Worm (Caenorhabditis elegans) whole organism, L4 larva: ENCODE results near the gene gid-7.

Experiments used
- daf-12 ChIP-seq: fragments of 150-350 bp; optimal IDR thresholded peaks from 2 replicates; lab custom pipeline; 2014; ENCODE audit warnings: missing biosample characterization, missing genetic modification reagents, missing genetic modification characterization
- dpl-1 ChIP-seq: fragments of 150-350 bp; optimal IDR thresholded peaks from 2 replicates; lab custom pipeline; 2014; ENCODE audit warnings: missing biosample characterization, missing genetic modification reagents, missing genetic modification characterization
- lin-15B ChIP-seq: fragments of 150-350 bp; sonication (generic microtip); optimal IDR thresholded peaks from 3 replicates; lab custom pipeline; 2014; ENCODE audit warnings: missing biosample characterization, missing genetic modification characterization
- php-3 ChIP-seq: fragments of 200-800 bp; sonication (Bioruptor generic); IDR thresholded peaks from 2 replicates; pipeline ENCODE4 v1.3.6; 2022; ENCODE audit warnings: missing genetic modification reagents, missing genetic modification characterization, missing compliant biosample characterization

ce11 chrV:3768270-3768669, 11.4 kb upstream of the gid-7 start, which contains the start of gene R08E5.4:
- TF ChIP-seq dpl-1 (GFP tag; lab: Kevin White, UChicago), result no peak
- TF ChIP-seq daf-12 (tag; lab: Kevin White, UChicago), result no peak
- no peak for TF ChIP-seq php-3 (GFP tag; lab: Robert Waterston, UW)
- TF ChIP-seq lin-15B (tag; lab: Kevin White, UChicago), result no peak
